Fruit fly (Drosophila melanogaster) whole organism, embryonic: ENCODE measurements around the gene CG16756.

Experiments used
- Awh ChIP-seq: fragments of 200-800 bp; sonication (Bioruptor generic); IDR thresholded peaks from 2 replicates; pipeline ENCODE4, ENCODE4 v1.3.6; 2022; ENCODE audit warnings: missing biosample characterization, missing genetic modification characterization
- CG10565 ChIP-seq: fragments of 200-800 bp; sonication (Bioruptor generic); optimal IDR thresholded peaks from 3 replicates; lab custom pipeline; 2016; ENCODE audit warnings: missing biosample characterization, mild to moderate bottlenecking, missing genetic modification characterization
- CG1529 ChIP-seq: fragments of 200-800 bp; sonication (Bioruptor generic); optimal IDR thresholded peaks from 3 replicates; lab custom pipeline; 2018; ENCODE audit warnings: missing biosample characterization, missing genetic modification characterization
- CG15696 ChIP-seq: fragments of 200-800 bp; sonication (Bioruptor generic); optimal IDR thresholded peaks from 2 replicates; lab custom pipeline; 2019; ENCODE audit warnings: missing biosample characterization, mild to moderate bottlenecking, missing genetic modification characterization, moderate library complexity
- CG1647 ChIP-seq: fragments of 200-800 bp; sonication (Bioruptor generic); optimal IDR thresholded peaks from 3 replicates; lab custom pipeline; 2016; ENCODE audit warnings: missing biosample characterization, missing genetic modification characterization
- CG1832 ChIP-seq: fragments of 200-800 bp; sonication (Bioruptor generic); optimal IDR thresholded peaks from 2 replicates; lab custom pipeline; 2017; ENCODE audit warnings: missing biosample characterization, mild to moderate bottlenecking, missing genetic modification characterization, inconsistent platforms
- CG31224 ChIP-seq: fragments of 200-800 bp; sonication (Bioruptor generic); IDR thresholded peaks from 2 replicates; pipeline ENCODE4 v1.3.6; 2022; ENCODE audit warnings: missing biosample characterization, missing genetic modification characterization
- CG31365 ChIP-seq: fragments of 200-800 bp; sonication (Bioruptor generic); optimal IDR thresholded peaks from 2 replicates; lab custom pipeline; 2018; ENCODE audit warnings: missing biosample characterization, mild to moderate bottlenecking, missing genetic modification characterization
- CG3163 ChIP-seq: fragments of 200-800 bp; sonication (Bioruptor generic); optimal IDR thresholded peaks from 3 replicates; lab custom pipeline; 2016; ENCODE audit warnings: missing biosample characterization, missing genetic modification characterization
- CG3847 ChIP-seq: fragments of 200-800 bp; sonication (Bioruptor generic); IDR thresholded peaks from 2 replicates; pipeline ENCODE4 v1.3.6; 2022; ENCODE audit warnings: missing biosample characterization, missing genetic modification characterization
- CG3995 ChIP-seq: fragments of 200-800 bp; sonication (Bioruptor generic); optimal IDR thresholded peaks from 3 replicates; lab custom pipeline; 2016; ENCODE audit warnings: missing biosample characterization, missing genetic modification characterization
- CG4282 ChIP-seq: fragments of 200-800 bp; sonication (Bioruptor generic); optimal IDR thresholded peaks from 2 replicates; lab custom pipeline; 2016; ENCODE audit warnings: missing biosample characterization, missing genetic modification characterization
- CG4360 ChIP-seq: fragments of 200-800 bp; sonication (Bioruptor generic); IDR thresholded peaks from 2 replicates; pipeline ENCODE4 v1.3.6; 2022; ENCODE audit warnings: missing biosample characterization, missing genetic modification characterization
- CG4404 ChIP-seq: fragments of 200-800 bp; sonication (Bioruptor generic); IDR thresholded peaks from 2 replicates; pipeline ENCODE4 v1.3.6; 2022; ENCODE audit warnings: missing biosample characterization, missing genetic modification characterization
- CG8944 ChIP-seq: fragments of 200-800 bp; sonication (Bioruptor generic); optimal IDR thresholded peaks from 3 replicates; lab custom pipeline; 2016; ENCODE audit warnings: missing biosample characterization, missing genetic modification characterization
- Eip74EF ChIP-seq, 2 experiments: fragments of 200-800 bp in 1 of 2; fragments of >200 bp in 1 of 2; sonication (Bioruptor generic) in 1 of 2; optimal IDR thresholded peaks; 2 replicates each; lab custom pipeline; 2017 to 2019; ENCODE audit warnings: missing biosample characterization in 2 of 2, missing genetic modification characterization in 2 of 2, mild to moderate bottlenecking in 1 of 2, moderate library complexity in 1 of 2
- H2.0 ChIP-seq: fragments of 200-800 bp; sonication (Bioruptor generic); IDR thresholded peaks from 2 replicates; pipeline ENCODE4 v1.3.6; 2022; ENCODE audit warnings: missing biosample characterization, missing genetic modification characterization
- Kr ChIP-seq: fragments of 200-800 bp; sonication (Bioruptor generic); optimal IDR thresholded peaks from 2 replicates; lab custom pipeline; 2017; ENCODE audit warnings: missing biosample characterization, mild to moderate bottlenecking, missing genetic modification characterization
- MBD-R2 ChIP-seq: fragments of 200-800 bp; sonication (Bioruptor generic); IDR thresholded peaks from 2 replicates; pipeline ENCODE4 v1.3.6; 2022; ENCODE audit warnings: missing biosample characterization, missing genetic modification characterization
- MTF-1 ChIP-seq: fragments of 200-800 bp; sonication (Bioruptor generic); optimal IDR thresholded peaks from 2 replicates; lab custom pipeline; 2018; ENCODE audit warnings: missing biosample characterization, mild to moderate bottlenecking, missing genetic modification characterization, borderline replicate concordance
- Myb ChIP-seq: fragments of 200-800 bp; sonication (Bioruptor generic); optimal IDR thresholded peaks from 2 replicates; lab custom pipeline; 2016; ENCODE audit warnings: missing biosample characterization, missing genetic modification characterization
- Neu2 ChIP-seq: fragments of 200-800 bp; sonication (Bioruptor generic); optimal IDR thresholded peaks from 3 replicates; lab custom pipeline; 2016; ENCODE audit warnings: missing biosample characterization, missing genetic modification characterization, borderline replicate concordance
- Rfx ChIP-seq: fragments of 200-800 bp; sonication (Bioruptor generic); IDR thresholded peaks from 2 replicates; pipeline ENCODE4 v1.3.6; 2022; ENCODE audit warnings: missing biosample characterization, missing genetic modification characterization
- Sox100B ChIP-seq: fragments of 200-800 bp; sonication (Bioruptor generic); optimal IDR thresholded peaks from 3 replicates; lab custom pipeline; 2018; ENCODE audit warnings: missing biosample characterization, mild to moderate bottlenecking, missing genetic modification characterization
- Ssrp ChIP-seq: fragments of 200-800 bp; sonication (Bioruptor generic); optimal IDR thresholded peaks from 2 replicates; lab custom pipeline; 2018; ENCODE audit warnings: missing biosample characterization, mild to moderate bottlenecking, missing genetic modification characterization, moderate library complexity
- Trl ChIP-seq, 3 experiments: fragments of >200 bp in 2 of 3; fragments of 200-800 bp in 1 of 3; sonication (Bioruptor generic) in 1 of 3; optimal IDR thresholded peaks; 2 replicates in 1 of 3; 3 replicates in 2 of 3; lab custom pipeline; 2016 to 2017; ENCODE audit warnings: missing biosample characterization in 1 of 3, missing genetic modification characterization in 1 of 3
- al ChIP-seq: fragments of 200-800 bp; sonication (Bioruptor generic); IDR thresholded peaks from 2 replicates; pipeline ENCODE4 v1.3.6; 2022; ENCODE audit warnings: missing biosample characterization, missing genetic modification characterization
- bcd ChIP-seq: fragments of 200-800 bp; sonication (Bioruptor generic); optimal IDR thresholded peaks from 2 replicates; lab custom pipeline; 2017; ENCODE audit warnings: missing biosample characterization, mild to moderate bottlenecking, missing genetic modification characterization
- bowl ChIP-seq: fragments of 200-800 bp; sonication (Bioruptor generic); IDR thresholded peaks from 2 replicates; pipeline ENCODE4 v1.3.6; 2022; ENCODE audit warnings: missing biosample characterization, missing genetic modification characterization
- btn ChIP-seq: fragments of 200-800 bp; sonication (Bioruptor generic); optimal IDR thresholded peaks from 2 replicates; lab custom pipeline; 2016; ENCODE audit warnings: missing biosample characterization, missing genetic modification characterization
- crc ChIP-seq: fragments of 200-800 bp; sonication (Bioruptor generic); optimal IDR thresholded peaks from 2 replicates; lab custom pipeline; 2016; ENCODE audit warnings: missing biosample characterization, missing genetic modification characterization
- crol ChIP-seq: fragments of 200-800 bp; sonication (Bioruptor generic); IDR thresholded peaks from 2 replicates; pipeline ENCODE4 v1.3.6; 2022; ENCODE audit warnings: missing biosample characterization, missing genetic modification characterization
- grau ChIP-seq: fragments of 200-800 bp; optimal IDR thresholded peaks from 3 replicates; lab custom pipeline; 2019; ENCODE audit warnings: missing biosample characterization, mild to moderate bottlenecking, missing genetic modification characterization, moderate library complexity
- hth ChIP-seq: fragments of >200 bp; optimal IDR thresholded peaks from 2 replicates; lab custom pipeline; 2017; ENCODE audit warnings: inconsistent platforms
- mld ChIP-seq: fragments of 200-800 bp; sonication (Bioruptor generic); IDR thresholded peaks from 3 replicates; pipeline ENCODE4 v1.3.6; 2022; ENCODE audit warnings: missing biosample characterization, missing genetic modification characterization; ENCODE audit not compliant: partially characterized antibody
- nom ChIP-seq: fragments of 200-800 bp; sonication (Bioruptor generic); optimal IDR thresholded peaks from 2 replicates; lab custom pipeline; 2017; ENCODE audit warnings: missing biosample characterization, missing genetic modification characterization, mild to moderate bottlenecking, moderate library complexity, missing genetic modification reagents
- onecut ChIP-seq: fragments of 200-800 bp; sonication (Bioruptor generic); IDR thresholded peaks from 2 replicates; pipeline ENCODE4 v1.3.6; 2022; ENCODE audit warnings: missing biosample characterization, missing genetic modification characterization
- pan ChIP-seq, 4 experiments: fragments of >200 bp in 3 of 4; fragments of 200-800 bp in 1 of 4; sonication (Bioruptor generic) in 1 of 4; optimal IDR thresholded peaks in 3 of 4; IDR thresholded peaks in 1 of 4; 2 replicates each; pipeline versions ENCODE4 v1.3.6 to Lab custom; 2017 to 2022; ENCODE audit warnings: missing biosample characterization in 2 of 4, missing genetic modification characterization in 2 of 4, mixed read lengths in 1 of 4
- run ChIP-seq: fragments of 200-800 bp; sonication (Bioruptor generic); optimal IDR thresholded peaks from 3 replicates; lab custom pipeline; 2018; ENCODE audit warnings: missing biosample characterization, mild to moderate bottlenecking, missing genetic modification characterization
- sd ChIP-seq: fragments of 200-800 bp; sonication (Bioruptor generic); optimal IDR thresholded peaks from 3 replicates; lab custom pipeline; 2018; ENCODE audit warnings: missing biosample characterization, mild to moderate bottlenecking, missing genetic modification characterization, moderate library complexity
- sens ChIP-seq: fragments of 200-800 bp; sonication (Bioruptor generic); peaks from one replicate; lab custom pipeline; 2016; ENCODE audit warnings: missing biosample characterization, missing genetic modification characterization
- shn ChIP-seq: fragments of 200-800 bp; sonication (Bioruptor generic); optimal IDR thresholded peaks from 3 replicates; lab custom pipeline; 2016; ENCODE audit warnings: missing biosample characterization, missing genetic modification characterization
- slou ChIP-seq: fragments of 200-800 bp; sonication (Bioruptor generic); optimal IDR thresholded peaks from 3 replicates; lab custom pipeline; 2016; ENCODE audit warnings: missing biosample characterization, missing genetic modification characterization
- sob ChIP-seq: fragments of 200-800 bp; sonication (Bioruptor generic); IDR thresholded peaks from 2 replicates; pipeline ENCODE4 v1.3.6; 2022; ENCODE audit warnings: missing biosample characterization, missing genetic modification characterization
- sr ChIP-seq: fragments of 200-800 bp; sonication (Bioruptor generic); IDR thresholded peaks from 3 replicates; pipeline ENCODE4 v1.3.6; 2022; ENCODE audit warnings: missing biosample characterization, missing genetic modification characterization
- trh ChIP-seq: fragments of 200-800 bp; sonication (Bioruptor generic); optimal IDR thresholded peaks from 2 replicates; lab custom pipeline; 2016; ENCODE audit warnings: missing biosample characterization, missing genetic modification characterization
- wor ChIP-seq: fragments of 200-800 bp; sonication (Bioruptor generic); IDR thresholded peaks from 2 replicates; pipeline ENCODE4 v1.3.6; 2022; ENCODE audit warnings: missing biosample characterization, missing genetic modification characterization

Gene CG16756

dm6 chrX:5418555-5419044 is 8.7 kb upstream of the CG16756 start:
- TF ChIP-seq sob (GFP tag; lab: Robert Waterston, UW) (no peak), Trl (optimal IDR thresholded peaks at IDR 0.05; lab: Kevin White, UChicago) (peak in 1 of 2 experiments; percentile 39), Trl (GFP tag; optimal IDR thresholded peaks at IDR 0.05; lab: Kevin White, UChicago) (no peak), mld (GFP tag; lab: Robert Waterston, UW) (0 out of 3 replicates have a peak, but pooled peaks have one; percentile 39), sr (peak; percentile 64; the same call in 2 of the 3 replicates), MBD-R2 (GFP tag; lab: Robert Waterston, UW) (no peak), slou (GFP tag; lab: Kevin White, UChicago) (no peak), nom (GFP tag; lab: Kevin White, UChicago) (peak; percentile 28), CG31365 (no peak), CG1832 (GFP tag; lab: Kevin White, UChicago) (peak; percentile 22), shn (no peak), Awh (GFP tag; lab: Robert Waterston, UW) (0 out of 2 replicates have a peak, but pooled peaks have one; percentile 8), hth (lab: Kevin White, UChicago) (no peak), CG3163 (peak; percentile 73), Myb (peak; percentile 14), crol (peak; percentile 6; the same call in 1 of the 2 replicates)

DNA sequence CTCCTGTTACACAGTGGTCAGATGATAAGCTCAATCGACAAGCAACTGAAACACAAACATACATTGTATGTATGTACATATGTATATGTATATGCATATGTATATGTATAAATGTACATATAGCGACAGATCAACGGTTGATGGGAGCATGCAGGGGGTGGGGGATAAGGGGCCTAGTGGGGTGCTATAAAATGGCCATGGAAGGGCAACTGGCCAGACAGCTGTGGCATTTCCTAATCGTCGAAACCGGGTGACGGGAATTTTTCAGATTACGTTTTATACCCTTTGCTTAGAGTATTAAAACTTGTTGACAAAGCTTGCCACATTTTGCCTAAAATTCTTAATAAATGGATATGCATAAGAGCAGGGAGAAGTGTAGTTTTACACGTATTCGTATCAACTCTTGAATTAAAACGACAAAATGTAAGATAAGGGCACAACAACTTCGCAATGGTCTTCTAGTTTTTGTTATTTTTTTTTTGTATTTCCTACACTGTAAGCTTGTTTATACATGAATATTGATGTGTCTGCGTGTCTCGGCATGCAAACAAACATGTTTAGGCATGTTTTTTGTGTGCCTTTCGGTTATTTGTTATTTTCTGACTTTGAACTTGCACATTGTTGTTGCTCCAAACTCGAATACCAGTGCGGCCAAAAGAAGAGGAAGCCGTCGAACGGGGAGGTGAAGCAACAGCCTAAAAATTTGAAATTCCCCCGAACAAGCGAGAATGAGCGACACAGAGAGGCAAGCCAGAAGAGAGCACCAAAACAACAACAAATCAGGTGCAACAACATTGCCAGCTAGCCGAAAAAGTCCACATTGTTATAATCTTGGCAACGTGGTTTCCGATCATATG is 8.0 kb upstream of the CG16756 start:
- TF ChIP-seq CG31365 (no peak), Neu2 (GFP tag; lab: Kevin White, UChicago) (no peak), CG4360 (0 out of 2 replicates have a peak, but pooled peaks have one; percentile 5), hth (lab: Kevin White, UChicago) (no peak), CG4404 (peak; percentile 26; the same call in 1 of the 2 replicates), CG8944 (GFP tag; lab: Kevin White, UChicago) (peak; percentile 48), Kr (GFP tag; lab: Kevin White, UChicago) (no peak), CG3847 (GFP tag; lab: Robert Waterston, UW) (peak; percentile 72), trh (no peak), CG31224 (peak; percentile 53), bcd (GFP tag; lab: Kevin White, UChicago) (peak; percentile 76), grau (tag; lab: Kevin White, UChicago) (peak; percentile 64), run (tag; lab: Kevin White, UChicago) (peak; percentile 49), btn (GFP tag; lab: Kevin White, UChicago) (no peak), Ssrp (peak; percentile 81), pan (optimal IDR thresholded peaks at IDR 0.05; lab: Kevin White, UChicago) (no peak), pan (GFP tag; optimal IDR thresholded peaks at IDR 0.05 in 1 of 2, IDR thresholded peaks at IDR 0.05 in 1 of 2) (peak in 1 of 2 experiments; percentile 88), CG10565 (GFP tag; lab: Kevin White, UChicago) (no peak), CG1647 (peak; percentile 52), bowl (peak; percentile 65), CG1529 (GFP tag; lab: Kevin White, UChicago) (peak; percentile 49), CG3995 (GFP tag; lab: Kevin White, UChicago) (no peak), onecut (peak; percentile 71), H2.0 (GFP tag; lab: Robert Waterston, UW) (peak; percentile 73), Eip74EF (GFP tag; optimal IDR thresholded peaks at IDR 0.05; lab: Kevin White, UChicago) (peak in 1 of 2 experiments; percentile 78), Rfx (GFP tag; lab: Robert Waterston, UW) (peak; percentile 79), CG4282 (GFP tag; lab: Kevin White, UChicago) (no peak), MTF-1 (GFP tag; lab: Kevin White, UChicago) (no peak), sens (GFP tag; lab: Kevin White, UChicago) (peak; percentile 94), crc (GFP tag; lab: Kevin White, UChicago) (peak; percentile 71), CG15696 (peak; percentile 9), sd (peak; percentile 96), wor (GFP tag; lab: Robert Waterston, UW) (peak; percentile 58; the same call in 1 of the 2 replicates), CG1832 (GFP tag; lab: Kevin White, UChicago) (no peak), Sox100B (GFP tag; lab: Kevin White, UChicago) (peak; percentile 81), al (GFP tag; lab: Robert Waterston, UW) (peak; percentile 70)
